Fruit fly (Drosophila melanogaster) whole organism, embryonic: ENCODE measurements around the gene Cbp20.

Source experiments
- ATbp ChIP-seq: fragments of 200-800 bp; sonication (Bioruptor generic); optimal IDR thresholded peaks from 2 replicates; lab custom pipeline; 2017; ENCODE audit warnings: missing biosample characterization, mild to moderate bottlenecking, missing genetic modification characterization, missing genetic modification reagents
- Ada2b ChIP-seq: fragments of 200-800 bp; sonication (Bioruptor generic); IDR thresholded peaks from 2 replicates; pipeline ENCODE4 v1.3.6; 2022; ENCODE audit warnings: missing biosample characterization, missing genetic modification characterization
- CG11398 ChIP-seq: fragments of 200-800 bp; sonication (Bioruptor generic); optimal IDR thresholded peaks from 2 replicates; lab custom pipeline; 2016; ENCODE audit warnings: missing biosample characterization, missing genetic modification characterization
- CG12155 ChIP-seq: fragments of 200-800 bp; sonication (Bioruptor generic); optimal IDR thresholded peaks from 3 replicates; lab custom pipeline; 2016; ENCODE audit warnings: missing biosample characterization, missing genetic modification characterization
- CG13123 ChIP-seq: fragments of 200-800 bp; sonication (Bioruptor generic); optimal IDR thresholded peaks from 2 replicates; lab custom pipeline; 2016; ENCODE audit warnings: missing biosample characterization, missing genetic modification characterization
- CG13296 ChIP-seq: fragments of 200-800 bp; sonication (Bioruptor generic); optimal IDR thresholded peaks from 3 replicates; lab custom pipeline; 2018; ENCODE audit warnings: missing biosample characterization, mild to moderate bottlenecking, missing genetic modification characterization
- CG14441 ChIP-seq: fragments of 200-800 bp; sonication (Bioruptor generic); IDR thresholded peaks from 2 replicates; pipeline ENCODE4 v1.3.6; 2022; ENCODE audit warnings: missing biosample characterization, missing genetic modification characterization
- CG15514 ChIP-seq: fragments of 200-800 bp; sonication (Bioruptor generic); optimal IDR thresholded peaks from 3 replicates; lab custom pipeline; 2017; ENCODE audit warnings: missing biosample characterization, missing genetic modification characterization, mild to moderate bottlenecking, moderate library complexity, missing genetic modification reagents
- CG16815 ChIP-seq: fragments of 200-800 bp; sonication (Bioruptor generic); optimal IDR thresholded peaks from 3 replicates; lab custom pipeline; 2017; ENCODE audit warnings: missing biosample characterization, mild to moderate bottlenecking, missing genetic modification characterization
- CG17912 ChIP-seq: fragments of 200-800 bp; sonication (Bioruptor generic); optimal IDR thresholded peaks from 2 replicates; lab custom pipeline; 2018; ENCODE audit warnings: missing biosample characterization, mild to moderate bottlenecking, missing genetic modification characterization
- CG18476 ChIP-seq: fragments of 200-800 bp; sonication (Bioruptor generic); optimal IDR thresholded peaks from 2 replicates; lab custom pipeline; 2016; ENCODE audit warnings: missing biosample characterization, mild to moderate bottlenecking, missing genetic modification characterization
- CG31224 ChIP-seq: fragments of 200-800 bp; sonication (Bioruptor generic); IDR thresholded peaks from 2 replicates; pipeline ENCODE4 v1.3.6; 2022; ENCODE audit warnings: missing biosample characterization, missing genetic modification characterization
- CG32772 ChIP-seq: fragments of 200-800 bp; sonication (Bioruptor generic); IDR thresholded peaks from 2 replicates; pipeline ENCODE4 v1.3.6; 2022; ENCODE audit warnings: missing biosample characterization, missing genetic modification characterization
- CG34224 ChIP-seq: fragments of 200-800 bp; sonication (Bioruptor generic); IDR thresholded peaks from 3 replicates; pipeline ENCODE4 v1.3.6; 2022; ENCODE audit warnings: missing biosample characterization, missing genetic modification characterization; ENCODE audit not compliant: partially characterized antibody
- CG34422 ChIP-seq: fragments of 200-800 bp; sonication (Bioruptor generic); IDR thresholded peaks from 3 replicates; pipeline ENCODE4 v1.3.6; 2022; ENCODE audit warnings: missing biosample characterization, missing genetic modification characterization
- CG4328 ChIP-seq: fragments of 200-800 bp; sonication (Bioruptor generic); optimal IDR thresholded peaks from 3 replicates; lab custom pipeline; 2017; ENCODE audit warnings: missing biosample characterization, missing genetic modification reagents, missing genetic modification characterization
- CG6689 ChIP-seq: fragments of 200-800 bp; sonication (Bioruptor generic); IDR thresholded peaks from 2 replicates; pipeline ENCODE4 v1.3.6; 2022; ENCODE audit warnings: missing biosample characterization, missing genetic modification characterization
- CG6791 ChIP-seq: fragments of 200-800 bp; sonication (Bioruptor generic); IDR thresholded peaks from 3 replicates; pipeline ENCODE4 v1.3.6; 2022; ENCODE audit warnings: missing biosample characterization, missing genetic modification characterization; ENCODE audit not compliant: partially characterized antibody
- CG7271 ChIP-seq: fragments of 200-800 bp; sonication (Bioruptor generic); optimal IDR thresholded peaks from 2 replicates; lab custom pipeline; 2018; ENCODE audit warnings: missing biosample characterization, mild to moderate bottlenecking, missing genetic modification characterization, moderate library complexity
- CHES-1-like ChIP-seq: fragments of 200-800 bp; sonication (Bioruptor generic); optimal IDR thresholded peaks from 2 replicates; lab custom pipeline; 2016; ENCODE audit warnings: missing biosample characterization, missing genetic modification characterization
- Dbx ChIP-seq: fragments of 200-800 bp; sonication (Bioruptor generic); IDR thresholded peaks from 3 replicates; pipeline ENCODE4 v1.3.6; 2022; ENCODE audit warnings: missing biosample characterization, missing genetic modification characterization
- Doc3 ChIP-seq: fragments of 200-800 bp; sonication (Bioruptor generic); IDR thresholded peaks from 3 replicates; pipeline ENCODE4 v1.3.6; 2022; ENCODE audit warnings: missing biosample characterization, missing genetic modification characterization; ENCODE audit not compliant: partially characterized antibody
- Fer2 ChIP-seq: fragments of 200-800 bp; sonication (Bioruptor generic); optimal IDR thresholded peaks from 2 replicates; lab custom pipeline; 2018; ENCODE audit warnings: missing biosample characterization, mild to moderate bottlenecking, missing genetic modification characterization, moderate library complexity
- MBD-R2 ChIP-seq: fragments of 200-800 bp; sonication (Bioruptor generic); IDR thresholded peaks from 2 replicates; pipeline ENCODE4 v1.3.6; 2022; ENCODE audit warnings: missing biosample characterization, missing genetic modification characterization
- Myb ChIP-seq: fragments of 200-800 bp; sonication (Bioruptor generic); optimal IDR thresholded peaks from 2 replicates; lab custom pipeline; 2016; ENCODE audit warnings: missing biosample characterization, missing genetic modification characterization
- Nf-YA ChIP-seq: fragments of 200-800 bp; sonication (Bioruptor generic); IDR thresholded peaks from 2 replicates; pipeline ENCODE4 v1.3.6; 2022; ENCODE audit warnings: missing biosample characterization, missing genetic modification characterization
- Nf-YC ChIP-seq: fragments of 200-800 bp; optimal IDR thresholded peaks from 3 replicates; lab custom pipeline; 2019; ENCODE audit warnings: missing biosample characterization, mild to moderate bottlenecking, missing genetic modification characterization, moderate library complexity
- NfI ChIP-seq: fragments of 200-800 bp; sonication (Bioruptor generic); optimal IDR thresholded peaks from 3 replicates; lab custom pipeline; 2018; ENCODE audit warnings: missing biosample characterization, mild to moderate bottlenecking, missing genetic modification characterization, moderate library complexity
- Side ChIP-seq: fragments of 200-800 bp; sonication (Bioruptor generic); optimal IDR thresholded peaks from 2 replicates; lab custom pipeline; 2016; ENCODE audit warnings: missing biosample characterization, missing genetic modification characterization
- Sin3A ChIP-seq: fragments of >200 bp; optimal IDR thresholded peaks from 2 replicates; lab custom pipeline; 2018
- Trl ChIP-seq, 3 experiments: fragments of >200 bp in 2 of 3; fragments of 200-800 bp in 1 of 3; sonication (Bioruptor generic) in 1 of 3; optimal IDR thresholded peaks; 2 replicates in 1 of 3; 3 replicates in 2 of 3; lab custom pipeline; 2016 to 2017; ENCODE audit warnings: missing biosample characterization in 1 of 3, missing genetic modification characterization in 1 of 3
- Usf ChIP-seq: fragments of 200-800 bp; sonication (Bioruptor generic); optimal IDR thresholded peaks from 2 replicates; lab custom pipeline; 2017; ENCODE audit warnings: missing genotype, missing biosample characterization, missing genetic modification characterization
- Xrp1 ChIP-seq: fragments of 200-800 bp; sonication (Bioruptor generic); IDR thresholded peaks from 2 replicates; pipeline ENCODE4 v1.3.6; 2022; ENCODE audit warnings: missing biosample characterization, missing genetic modification characterization
- ab ChIP-seq: fragments of 200-800 bp; sonication (Bioruptor generic); optimal IDR thresholded peaks from 2 replicates; lab custom pipeline; 2016; ENCODE audit warnings: missing biosample characterization, missing genetic modification characterization
- gt ChIP-seq: fragments of 200-800 bp; sonication (Bioruptor generic); IDR thresholded peaks from 2 replicates; pipeline ENCODE4 v1.3.6; 2022; ENCODE audit warnings: missing biosample characterization, missing genetic modification characterization
- kah ChIP-seq: fragments of 200-800 bp; sonication (Bioruptor generic); optimal IDR thresholded peaks from 2 replicates; lab custom pipeline; 2018; ENCODE audit warnings: missing biosample characterization, mild to moderate bottlenecking, missing genetic modification characterization
- lab ChIP-seq: fragments of 200-800 bp; sonication (Bioruptor generic); optimal IDR thresholded peaks from 3 replicates; lab custom pipeline; 2017; ENCODE audit warnings: missing biosample characterization, missing genetic modification characterization, mild to moderate bottlenecking, moderate library complexity, missing genetic modification reagents
- nom ChIP-seq: fragments of 200-800 bp; sonication (Bioruptor generic); optimal IDR thresholded peaks from 2 replicates; lab custom pipeline; 2017; ENCODE audit warnings: missing biosample characterization, missing genetic modification characterization, mild to moderate bottlenecking, moderate library complexity, missing genetic modification reagents
- onecut ChIP-seq: fragments of 200-800 bp; sonication (Bioruptor generic); IDR thresholded peaks from 2 replicates; pipeline ENCODE4 v1.3.6; 2022; ENCODE audit warnings: missing biosample characterization, missing genetic modification characterization
- otp ChIP-seq: fragments of 200-800 bp; sonication (Bioruptor generic); IDR thresholded peaks from 3 replicates; pipeline ENCODE4, ENCODE4 v1.3.6; 2022; ENCODE audit warnings: missing biosample characterization, missing genetic modification characterization
- pan ChIP-seq, 4 experiments: fragments of >200 bp in 3 of 4; fragments of 200-800 bp in 1 of 4; sonication (Bioruptor generic) in 1 of 4; optimal IDR thresholded peaks in 3 of 4; IDR thresholded peaks in 1 of 4; 2 replicates each; pipeline versions ENCODE4 v1.3.6 to Lab custom; 2017 to 2022; ENCODE audit warnings: missing biosample characterization in 2 of 4, missing genetic modification characterization in 2 of 4, mixed read lengths in 1 of 4
- pita ChIP-seq: fragments of 200-800 bp; sonication (Bioruptor generic); optimal IDR thresholded peaks from 2 replicates; lab custom pipeline; 2017; ENCODE audit warnings: missing biosample characterization, mild to moderate bottlenecking, missing genetic modification characterization
- sens-2 ChIP-seq: fragments of 200-800 bp; sonication (Bioruptor generic); IDR thresholded peaks from 2 replicates; pipeline ENCODE4 v1.3.6; 2022; ENCODE audit warnings: missing biosample characterization, missing genetic modification characterization
- sqz ChIP-seq: fragments of 200-800 bp; sonication (Bioruptor generic); optimal IDR thresholded peaks from 3 replicates; lab custom pipeline; 2018; ENCODE audit warnings: missing biosample characterization, mild to moderate bottlenecking, missing genetic modification characterization
- sug ChIP-seq: fragments of 200-800 bp; optimal IDR thresholded peaks from 2 replicates; lab custom pipeline; 2019; ENCODE audit warnings: missing biosample characterization, mild to moderate bottlenecking, missing genetic modification characterization, moderate library complexity
- tup ChIP-seq: fragments of 200-800 bp; sonication (Bioruptor generic); optimal IDR thresholded peaks from 2 replicates; lab custom pipeline; 2016; ENCODE audit warnings: missing biosample characterization, mild to moderate bottlenecking, missing genetic modification characterization, moderate library complexity
- unc-4 ChIP-seq: fragments of 200-800 bp; sonication (Bioruptor generic); IDR thresholded peaks from 2 replicates; pipeline ENCODE4 v1.3.6; 2022; ENCODE audit warnings: missing biosample characterization, missing genetic modification characterization; ENCODE audit not compliant: partially characterized antibody
- vfl ChIP-seq: fragments of 200-800 bp; sonication (Bioruptor generic); optimal IDR thresholded peaks from 2 replicates; lab custom pipeline; 2016; ENCODE audit warnings: missing biosample characterization, missing genetic modification characterization
- vvl ChIP-seq: fragments of 200-800 bp; sonication (Bioruptor generic); IDR thresholded peaks from 2 replicates; pipeline ENCODE4 v1.3.6; 2022; ENCODE audit warnings: missing biosample characterization, missing genetic modification characterization

The Cbp20 gene

dm6 chr3R:18168398-18168797 lies 3.9 kb downstream of the Cbp20 start (continued):
- TF ChIP-seq CG34422, result 0 out of 3 replicates have a peak, but pooled peaks have one; percentile 17
- TF ChIP-seq Xrp1 (GFP tag; lab: Robert Waterston, UW), result peak; percentile 34; the same call in 1 of the 2 replicates
- no peak for TF ChIP-seq tup
- TF ChIP-seq pita (GFP tag; lab: Kevin White, UChicago), result no peak
- TF ChIP-seq CG12155 (GFP tag; lab: Kevin White, UChicago), result peak; percentile 38
- TF ChIP-seq sug (tag; lab: Kevin White, UChicago), result no peak
- TF ChIP-seq vfl (GFP tag; lab: Kevin White, UChicago), result no peak
- TF ChIP-seq Sin3A (lab: Kevin White, UChicago), result no peak
- TF ChIP-seq ab (GFP tag; lab: Kevin White, UChicago), result no peak
- no peak for TF ChIP-seq CG18476 (GFP tag; lab: Kevin White, UChicago)
- peak; percentile 98 to 99 for TF ChIP-seq Trl (optimal IDR thresholded peaks at IDR 0.05; lab: Kevin White, UChicago)
- peak; percentile 85 for TF ChIP-seq Trl (GFP tag; optimal IDR thresholded peaks at IDR 0.05; lab: Kevin White, UChicago)
- TF ChIP-seq MBD-R2 (GFP tag; lab: Robert Waterston, UW), result peak; percentile 25; the same call in 1 of the 2 replicates
- peak; percentile 14 for TF ChIP-seq Fer2 (tag; lab: Kevin White, UChicago)
- TF ChIP-seq gt (GFP tag; lab: Robert Waterston, UW), result no peak
- TF ChIP-seq CG16815 (GFP tag; lab: Kevin White, UChicago), result no peak
- peak; percentile 3 for TF ChIP-seq CHES-1-like
- TF ChIP-seq Myb, result peak; percentile 43
- TF ChIP-seq Ada2b (GFP tag; lab: Robert Waterston, UW), result 0 out of 2 replicates have a peak, but pooled peaks have one; percentile 19
- TF ChIP-seq Side (GFP tag; lab: Kevin White, UChicago), result peak; percentile 18
- TF ChIP-seq Dbx (GFP tag; lab: Robert Waterston, UW), result peak; percentile 49; the same call in 1 of the 3 replicates
- TF ChIP-seq onecut (GFP tag; lab: Robert Waterston, UW), result peak; percentile 36; the same call in 1 of the 2 replicates
- 0 out of 2 replicates have a peak, but pooled peaks have one; percentile 8 for TF ChIP-seq CG32772
- no peak for TF ChIP-seq Usf (GFP tag; lab: Kevin White, UChicago)
- TF ChIP-seq CG13296 (GFP tag; lab: Kevin White, UChicago), result peak; percentile 31
- TF ChIP-seq CG17912 (GFP tag; lab: Kevin White, UChicago), result no peak
- TF ChIP-seq Nf-YA (GFP tag; lab: Robert Waterston, UW), result no peak
- no peak for TF ChIP-seq CG31224 (GFP tag; lab: Robert Waterston, UW)
- peak; percentile 7 for TF ChIP-seq ATbp
- peak; percentile 68 for TF ChIP-seq CG15514 (GFP tag; lab: Kevin White, UChicago)
- TF ChIP-seq unc-4 (GFP tag; lab: Robert Waterston, UW), result peak; percentile 42; the same call in 1 of the 2 replicates
- peak; percentile 45 for TF ChIP-seq NfI (GFP tag; lab: Kevin White, UChicago)
- peak; percentile 49; the same call in 1 of the 3 replicates for TF ChIP-seq Doc3
- peak; percentile 38 for TF ChIP-seq lab
- TF ChIP-seq vvl (GFP tag; lab: Robert Waterston, UW), result peak; percentile 62
- TF ChIP-seq pan (optimal IDR thresholded peaks at IDR 0.05; lab: Kevin White, UChicago), result no peak
- peak in 1 of 2 experiments; percentile 27 for TF ChIP-seq pan (GFP tag; optimal IDR thresholded peaks at IDR 0.05 in 1 of 2, IDR thresholded peaks at IDR 0.05 in 1 of 2)
- TF ChIP-seq CG11398 (GFP tag; lab: Kevin White, UChicago), result no peak
- TF ChIP-seq Nf-YC (tag; lab: Kevin White, UChicago), result peak; percentile 47
- TF ChIP-seq CG13123 (GFP tag; lab: Kevin White, UChicago), result no peak
- TF ChIP-seq CG14441 (GFP tag; lab: Robert Waterston, UW), result peak; percentile 37; the same call in 1 of the 2 replicates
- peak; percentile 44 for TF ChIP-seq nom (GFP tag; lab: Kevin White, UChicago)
- TF ChIP-seq CG34224, result peak; percentile 43; the same call in 2 of the 3 replicates
- TF ChIP-seq sens-2, result 0 out of 2 replicates have a peak, but pooled peaks have one; percentile 13
- peak; percentile 75 for TF ChIP-seq kah (GFP tag; lab: Kevin White, UChicago)
- no peak for TF ChIP-seq CG7271 (tag; lab: Kevin White, UChicago)
- TF ChIP-seq sqz (GFP tag; lab: Kevin White, UChicago), result peak; percentile 69
- no peak; the same call in 2 of the 3 replicates for TF ChIP-seq CG6791 (GFP tag; lab: Robert Waterston, UW)
- TF ChIP-seq CG6689, result 0 out of 2 replicates have a peak, but pooled peaks have one; percentile 11
- no peak for TF ChIP-seq otp (GFP tag; lab: Robert Waterston, UW)
- TF ChIP-seq CG4328 (GFP tag; lab: Kevin White, UChicago), result peak; percentile 36
